Fruit fly (Drosophila melanogaster) S2 (cell line): ENCODE measurements around the gene CG31516.

Source experiments
- CG8478 ChIP-seq: fragments of >200 bp; optimal IDR thresholded peaks from 2 replicates; lab custom pipeline; 2018
- CTCF ChIP-seq, 2 experiments: fragments of >200 bp; optimal IDR thresholded peaks; 2 replicates each; lab custom pipeline; 2018

dm6 chr3R:4220030-4220429 lies at the start of gene CG31516:
- no peak for TF ChIP-seq CTCF (optimal IDR thresholded peaks at IDR 0.05; lab: Kevin White, UChicago)
- no peak for TF ChIP-seq CG8478 (lab: Kevin White, UChicago)
